Worm (Caenorhabditis elegans) whole organism, early embryonic: Measurements from ENCODE around the gene F34D6.1.

Experiments
- B0310.2 ChIP-seq: sonication (generic microtip); optimal IDR thresholded peaks from 2 replicates; lab custom pipeline; 2016; ENCODE audit warnings: mild to moderate bottlenecking, missing genetic modification characterization, missing compliant biosample characterization
- aly-1 ChIP-seq: sonication (generic microtip); optimal IDR thresholded peaks from 2 replicates; lab custom pipeline; 2016; ENCODE audit warnings: missing genetic modification characterization, missing compliant biosample characterization
- ama-1 ChIP-seq: fragments of 150-350 bp; optimal IDR thresholded peaks from 2 replicates; lab custom pipeline; 2014
- ceh-36 ChIP-seq: sonication (generic microtip); optimal IDR thresholded peaks from 2 replicates; lab custom pipeline; 2016; ENCODE audit warnings: missing genetic modification characterization, inconsistent platforms, missing compliant biosample characterization
- hmbx-1 ChIP-seq: sonication (generic microtip); optimal IDR thresholded peaks from 2 replicates; lab custom pipeline; 2016; ENCODE audit warnings: mild to moderate bottlenecking, missing genetic modification characterization, missing compliant biosample characterization
- scrt-1 ChIP-seq: fragments of 200-800 bp; sonication (Bioruptor generic); IDR thresholded peaks from 2 replicates; pipeline ENCODE4 v1.3.6; 2022; ENCODE audit warnings: missing genetic modification characterization, missing compliant biosample characterization
- tbx-11 ChIP-seq: fragments of 200-800 bp; sonication (Bioruptor generic); IDR thresholded peaks from 2 replicates; pipeline ENCODE4 v1.3.6; 2022; ENCODE audit warnings: missing genetic modification characterization, missing compliant biosample characterization
- tra-4 ChIP-seq: sonication (generic microtip); optimal IDR thresholded peaks from 2 replicates; lab custom pipeline; 2017; ENCODE audit warnings: missing genetic modification characterization, missing compliant biosample characterization

DNA sequence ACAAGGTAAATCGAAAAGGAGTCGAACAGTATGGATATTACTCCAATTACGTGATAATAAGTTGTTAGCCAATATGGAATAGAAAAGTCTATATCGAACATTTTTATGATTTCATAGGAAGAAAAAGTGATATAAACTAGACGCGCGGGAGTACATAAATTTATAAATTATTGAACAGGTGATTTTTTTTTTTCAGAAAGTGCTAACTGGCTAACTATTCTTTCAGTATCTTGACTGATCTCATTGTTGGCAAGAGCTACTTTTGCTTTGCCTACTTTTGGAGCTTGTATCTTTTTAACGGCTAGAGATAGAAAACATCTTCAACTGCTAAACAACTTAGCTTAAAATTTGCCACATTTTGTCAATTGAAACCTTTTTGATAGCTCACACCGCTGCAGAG lies 21.7 kb upstream of the F34D6.1 start, which contains the start of gene sri-60:
- no peak for TF ChIP-seq aly-1 (tag; lab: Kevin White, UChicago)
- no peak for TF ChIP-seq tbx-11
- no peak for TF ChIP-seq tra-4 (tag; lab: Kevin White, UChicago)
- no peak for TF ChIP-seq scrt-1 (GFP tag; lab: Robert Waterston, UW)
- no peak for TF ChIP-seq ama-1 (lab: Kevin White, UChicago)
- no peak for TF ChIP-seq B0310.2
- no peak for TF ChIP-seq hmbx-1
- TF ChIP-seq ceh-36 (tag; lab: Kevin White, UChicago), result no peak
